Worm (Caenorhabditis elegans) whole organism, L4 larva: Measurements from ENCODE around the gene nud-1.

Source experiments
- mdl-1 ChIP-seq, 2 experiments: fragments of 150-350 bp in 1 of 2; sonication (generic microtip) in 1 of 2; optimal IDR thresholded peaks; 2 replicates each; lab custom pipeline; 2014 to 2017; ENCODE audit warnings: missing biosample characterization in 2 of 2, missing genetic modification characterization in 2 of 2
- ztf-7 ChIP-seq: fragments of 150-350 bp; optimal IDR thresholded peaks from 2 replicates; lab custom pipeline; 2014; ENCODE audit warnings: missing biosample characterization, missing genetic modification characterization

ce11 chrIII:13333754-13334153 is 7.6 kb upstream of the nud-1 start, which contains the start of gene sdz-20:
- TF ChIP-seq ztf-7 (no peak), mdl-1 (tag; optimal IDR thresholded peaks at IDR 0.05; lab: Kevin White, UChicago) (no peak)
